Worm (Caenorhabditis elegans): ENCODE measurements around the gene H02F09.2.

The H02F09.2 gene

DNA sequence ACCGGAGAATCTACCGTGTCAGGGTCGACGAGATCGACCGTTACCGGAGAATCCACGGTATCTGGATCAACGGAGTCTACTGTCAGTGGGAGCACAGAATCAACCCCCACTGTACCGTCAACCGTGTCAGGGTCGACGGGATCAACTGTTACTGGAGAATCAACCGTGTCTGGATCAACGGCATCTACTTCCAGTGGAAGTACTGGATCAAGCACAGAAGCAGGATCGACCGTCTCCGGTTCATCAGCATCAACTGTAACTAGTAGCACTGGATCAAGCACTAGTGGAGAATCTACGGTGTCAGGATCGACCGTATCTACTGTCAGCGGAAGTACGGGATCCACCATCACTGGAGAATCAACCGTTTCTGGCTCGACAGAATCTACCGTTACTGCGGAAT is at the start of gene H02F09.2:
TSS of gene H02F09.2 (plus strand) at position 301 of the 400 bp plus-strand sequence.
- TF ChIP-seq dao-5 (tag; optimal IDR thresholded peaks at IDR 0.05) (no peak), W03F9.2 (tag; optimal IDR thresholded peaks at IDR 0.05) (no peak), him-1 (tag; optimal IDR thresholded peaks at IDR 0.05) (no peak)

- TF ChIP-seq W03F9.2 (tag; optimal IDR thresholded peaks at IDR 0.05) (no peak), him-1 (tag; optimal IDR thresholded peaks at IDR 0.05) (no peak), dao-5 (tag; optimal IDR thresholded peaks at IDR 0.05) (no peak)
Measured at ce11 chrX:1523272-1523671, 48.8 kb upstream of the H02F09.2 start.

- no peak for TF ChIP-seq him-1 (tag; optimal IDR thresholded peaks at IDR 0.05)
- no peak for TF ChIP-seq dao-5 (tag; optimal IDR thresholded peaks at IDR 0.05)
- no peak for TF ChIP-seq W03F9.2 (tag; optimal IDR thresholded peaks at IDR 0.05)
Measured at ce11 chrX:1524559-1524958, 47.5 kb upstream of the H02F09.2 start.

DNA sequence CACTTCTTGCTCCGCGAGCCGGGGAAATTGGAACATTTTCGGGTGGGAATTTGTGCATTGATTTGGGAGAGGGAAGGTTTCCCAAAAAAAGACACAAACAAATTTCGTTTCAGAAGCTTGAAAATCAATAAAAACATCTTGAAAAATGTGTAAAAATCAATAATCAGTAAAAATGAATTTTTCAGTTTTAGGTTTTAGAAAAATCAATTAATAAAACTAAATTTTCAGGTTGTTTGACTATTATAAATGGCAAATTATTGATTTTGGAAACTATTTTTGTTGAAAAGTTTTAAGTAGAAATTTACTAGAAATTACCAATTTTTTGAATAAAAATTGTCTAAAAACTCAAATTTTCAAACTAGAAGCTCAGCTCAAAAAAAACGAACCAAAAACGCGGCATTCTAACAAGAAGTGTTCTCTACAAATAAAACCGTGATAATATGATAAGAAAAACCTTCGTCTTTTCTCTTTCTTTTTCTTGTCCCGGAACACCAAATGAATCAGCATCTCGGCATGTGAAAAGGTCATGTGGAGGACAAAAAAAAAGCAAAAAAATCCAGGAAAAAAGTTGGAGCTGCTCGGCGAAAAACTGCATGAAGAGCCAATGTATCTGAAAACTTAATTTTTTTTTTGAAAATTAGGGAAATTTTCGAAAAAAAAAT is 46.4 kb upstream of the H02F09.2 start:
- TF ChIP-seq dao-5 (tag; optimal IDR thresholded peaks at IDR 0.05) (no peak), W03F9.2 (tag; optimal IDR thresholded peaks at IDR 0.05) (no peak), him-1 (tag; optimal IDR thresholded peaks at IDR 0.05) (no peak)

ce11 chrX:1527338-1527737 is 44.7 kb upstream of the H02F09.2 start:
- no peak for TF ChIP-seq dao-5 (tag; optimal IDR thresholded peaks at IDR 0.05)
- no peak for TF ChIP-seq W03F9.2 (tag; optimal IDR thresholded peaks at IDR 0.05)
- no peak for TF ChIP-seq him-1 (tag; optimal IDR thresholded peaks at IDR 0.05)

DNA sequence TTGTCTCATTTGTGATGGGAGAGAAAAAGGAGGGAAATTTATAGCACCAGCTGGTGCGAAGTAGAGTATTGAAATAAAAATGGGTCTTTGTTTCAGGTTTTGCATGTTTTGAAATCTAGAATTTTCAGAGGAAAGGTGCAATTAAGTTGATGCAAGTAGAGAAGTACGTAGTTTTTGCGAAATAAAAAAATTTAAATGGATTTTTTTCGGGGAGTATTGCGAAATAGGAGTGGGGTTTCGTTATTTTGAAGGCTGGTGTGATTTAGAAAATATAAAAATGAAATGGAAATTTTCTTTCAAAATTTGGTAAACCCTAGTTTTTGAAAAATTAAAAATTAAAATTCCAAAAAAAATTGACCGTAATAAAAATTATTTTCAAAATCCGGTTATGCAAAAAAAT is 43.9 kb upstream of the H02F09.2 start:
- TF ChIP-seq dao-5 (tag; optimal IDR thresholded peaks at IDR 0.05) (no peak), him-1 (tag; optimal IDR thresholded peaks at IDR 0.05) (no peak), W03F9.2 (tag; optimal IDR thresholded peaks at IDR 0.05) (no peak)

DNA sequence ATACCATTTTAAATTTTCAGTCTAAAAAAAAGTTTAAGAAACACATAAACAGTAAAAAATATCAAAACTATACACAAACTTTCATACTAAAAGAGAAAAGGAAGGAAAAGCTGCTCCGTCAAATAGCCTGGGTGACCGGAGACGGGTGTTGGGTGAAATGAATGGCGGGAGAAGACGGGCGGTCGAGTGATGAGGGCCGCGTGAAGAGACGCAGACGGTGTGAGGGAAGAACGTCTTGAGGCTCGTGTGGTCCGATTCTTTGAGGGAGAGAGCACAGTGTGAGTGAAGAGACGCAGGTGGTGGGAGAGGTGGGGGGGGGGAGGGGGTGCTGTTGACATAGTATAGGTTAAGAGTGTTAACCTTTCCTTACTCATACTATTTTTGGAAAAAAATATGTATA is 43.0 kb upstream of the H02F09.2 start:
- TF ChIP-seq W03F9.2 (tag; optimal IDR thresholded peaks at IDR 0.05) (no peak), dao-5 (tag; optimal IDR thresholded peaks at IDR 0.05) (no peak), him-1 (tag; optimal IDR thresholded peaks at IDR 0.05) (peak; percentile 37)

- TF ChIP-seq him-1 (tag; optimal IDR thresholded peaks at IDR 0.05) (no peak), W03F9.2 (tag; optimal IDR thresholded peaks at IDR 0.05) (no peak), dao-5 (tag; optimal IDR thresholded peaks at IDR 0.05) (no peak)
Measured at ce11 chrX:1535261-1535660, 36.8 kb upstream of the H02F09.2 start, which contains the start of gene K06A9.3. Gene K06A9.3 (minus strand): TSS chrX:1535361.

DNA sequence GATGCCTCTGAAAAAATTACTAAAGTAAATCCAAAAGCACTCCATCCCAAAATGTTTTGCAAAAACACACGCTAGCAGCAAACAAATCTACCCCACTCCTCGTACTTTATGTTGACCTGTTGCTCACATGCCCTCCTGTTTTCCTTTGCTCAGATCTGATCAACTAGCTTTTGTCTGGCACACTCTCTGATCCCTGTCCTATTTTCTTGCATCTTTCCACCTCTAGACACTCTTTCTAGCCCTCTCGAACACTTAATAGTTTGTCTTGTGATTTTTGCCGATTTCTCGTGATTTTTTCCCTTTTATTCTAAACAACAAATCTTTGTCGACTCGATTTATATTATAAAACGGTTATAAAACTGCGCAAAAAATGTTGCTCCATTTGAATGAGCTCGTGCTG is 35.9 kb upstream of the H02F09.2 start, which contains the start of gene K06A9.2:
TSS of gene K06A9.2 (plus strand) at position 229 of the 400 bp plus-strand sequence.
- TF ChIP-seq dao-5 (tag; optimal IDR thresholded peaks at IDR 0.05) = no peak
- TF ChIP-seq W03F9.2 (tag; optimal IDR thresholded peaks at IDR 0.05) = no peak
- TF ChIP-seq him-1 (tag; optimal IDR thresholded peaks at IDR 0.05) = no peak

- TF ChIP-seq W03F9.2 (tag; optimal IDR thresholded peaks at IDR 0.05) (no peak), him-1 (tag; optimal IDR thresholded peaks at IDR 0.05) (no peak), dao-5 (tag; optimal IDR thresholded peaks at IDR 0.05) (no peak)
Measured at ce11 chrX:1538830-1539229, 33.2 kb upstream of the H02F09.2 start.

- TF ChIP-seq W03F9.2 (tag; optimal IDR thresholded peaks at IDR 0.05) (no peak), dao-5 (tag; optimal IDR thresholded peaks at IDR 0.05) (no peak), him-1 (tag; optimal IDR thresholded peaks at IDR 0.05) (no peak)
Measured at ce11 chrX:1541072-1541471, 31.0 kb upstream of the H02F09.2 start.

ce11 chrX:1543432-1543831 is 28.6 kb upstream of the H02F09.2 start:
- TF ChIP-seq W03F9.2 (tag; optimal IDR thresholded peaks at IDR 0.05) (no peak), dao-5 (tag; optimal IDR thresholded peaks at IDR 0.05) (no peak), him-1 (tag; optimal IDR thresholded peaks at IDR 0.05) (no peak)

- TF ChIP-seq him-1 (tag; optimal IDR thresholded peaks at IDR 0.05) (no peak), dao-5 (tag; optimal IDR thresholded peaks at IDR 0.05) (no peak), W03F9.2 (tag; optimal IDR thresholded peaks at IDR 0.05) (no peak)
Measured at ce11 chrX:1546878-1547555, 25.0 kb upstream of the H02F09.2 start, which contains the start of gene K06A9.1. Gene K06A9.1 (plus strand): TSS chrX:1547505.

DNA sequence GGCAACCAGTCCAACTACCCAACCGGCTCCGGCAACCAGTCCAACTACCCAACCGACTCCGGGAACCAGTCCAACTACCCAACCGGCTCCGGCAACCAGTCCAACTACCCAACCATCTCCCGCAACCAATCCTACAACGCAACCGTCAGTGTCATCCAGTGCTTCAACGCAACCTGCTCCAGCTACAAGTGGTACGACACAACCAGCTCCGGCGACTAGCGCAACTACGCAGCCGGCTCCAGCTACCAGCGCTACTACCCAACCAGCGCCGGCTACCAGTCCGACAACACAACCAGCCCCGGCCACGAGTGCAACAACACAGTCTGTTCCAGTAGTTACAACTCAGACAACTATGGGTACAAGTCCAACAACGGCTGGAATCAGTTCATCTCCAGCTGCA is 23.0 kb upstream of the H02F09.2 start:
- TF ChIP-seq W03F9.2 (tag; optimal IDR thresholded peaks at IDR 0.05) (no peak), him-1 (tag; optimal IDR thresholded peaks at IDR 0.05) (no peak), dao-5 (tag; optimal IDR thresholded peaks at IDR 0.05) (no peak)

Measured in whole organism, L4/young adult.